Fruit fly (Drosophila melanogaster): ENCODE measurements around the gene Oseg5.

The Oseg5 gene

DNA sequence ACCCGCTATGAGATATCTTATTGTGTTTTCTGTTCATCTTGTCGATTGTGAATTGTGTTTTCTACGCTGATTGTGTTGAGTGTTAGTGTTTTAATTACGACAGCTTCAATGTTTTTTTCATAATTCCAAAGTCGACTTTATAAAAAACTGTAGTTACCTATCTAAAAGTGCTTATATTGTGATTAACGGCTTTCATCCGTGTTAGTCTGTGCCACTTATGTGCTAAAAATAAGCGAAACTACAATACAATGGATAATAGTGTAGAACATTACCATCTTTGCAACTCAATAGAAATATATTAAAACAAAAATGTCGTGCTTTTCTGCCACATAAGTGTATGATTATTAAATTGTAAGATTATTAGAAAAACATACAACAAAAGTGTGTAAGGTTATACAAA is 19.5 kb downstream of the Oseg5 start, which contains the start of gene CG33322 (continued):
- TF ChIP-seq CG10654 (GFP tag; optimal IDR thresholded peaks at IDR 0.05): no peak

DNA sequence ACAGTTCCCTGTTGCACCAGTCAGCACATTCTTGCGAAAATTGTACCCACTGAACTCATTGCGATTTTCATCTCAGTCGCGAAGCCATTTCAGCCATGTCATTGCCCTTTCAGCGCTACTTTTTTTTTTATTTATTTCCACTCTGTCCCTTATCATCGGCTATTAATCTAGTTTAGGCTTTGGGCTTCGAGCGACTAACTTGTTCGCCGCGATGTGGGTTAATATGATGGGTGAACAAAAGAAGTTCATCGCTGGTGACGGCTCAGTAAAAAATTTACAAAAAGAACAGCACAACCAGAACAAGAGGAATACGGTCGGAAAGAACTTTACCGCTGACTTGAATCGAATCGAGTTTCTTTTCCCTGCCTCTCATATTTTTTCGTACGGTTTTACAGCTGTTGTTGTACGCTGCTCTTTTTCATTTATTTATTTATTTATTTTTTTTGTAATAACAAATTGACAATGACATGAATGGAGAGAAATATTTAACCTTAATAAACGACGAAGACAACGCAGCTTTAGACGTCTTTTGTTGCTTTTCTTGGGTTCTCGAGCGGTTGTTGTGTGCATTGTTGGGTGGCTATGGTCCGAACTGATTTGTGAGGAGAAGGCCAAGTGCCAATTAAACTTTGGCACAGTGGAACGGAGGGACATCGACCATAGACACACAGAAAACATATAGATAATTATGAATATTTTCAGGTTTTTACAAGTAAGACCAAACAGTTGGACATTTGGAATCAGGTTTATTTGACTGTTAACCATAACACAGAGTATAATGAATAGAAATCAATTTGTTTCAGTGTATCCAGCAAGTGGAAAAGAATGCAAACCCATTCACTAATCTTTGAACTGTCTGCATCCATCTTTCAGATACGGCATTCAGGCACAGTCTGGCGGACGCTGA is 23.1 kb downstream of the Oseg5 start:
- 0 out of 2 replicates have a peak, but pooled peaks have one; percentile 11 for TF ChIP-seq CG11696 (GFP tag; IDR thresholded peaks at IDR 0.05)
- TF ChIP-seq CG8290 (GFP tag; optimal IDR thresholded peaks at IDR 0.05): no peak
- TF ChIP-seq CG8290 (tag; optimal IDR thresholded peaks at IDR 0.05): peak in 1 of 2 experiments; percentile 30
- TF ChIP-seq Med (GFP tag): peak; percentile 42
- no peak for TF ChIP-seq CG17361 (GFP tag; IDR thresholded peaks at IDR 0.05)
- TF ChIP-seq CG11085 (GFP tag; IDR thresholded peaks at IDR 0.05): no peak
- TF ChIP-seq Adf1 (GFP tag; IDR thresholded peaks at IDR 0.05): no peak
- TF ChIP-seq dmrt99B (tag; optimal IDR thresholded peaks at IDR 0.05): no peak
- TF ChIP-seq grn (GFP tag; optimal IDR thresholded peaks at IDR 0.05): peak; percentile 2
- TF ChIP-seq ap (GFP tag; IDR thresholded peaks at IDR 0.05): no peak
- 0 out of 4 replicates have a peak, but pooled peaks have one; percentile 52 for TF ChIP-seq chinmo (GFP tag; IDR thresholded peaks at IDR 0.05; ENCODE audit: partially characterized antibody)
- TF ChIP-seq zen2 (GFP tag; IDR thresholded peaks at IDR 0.05; ENCODE audit: partially characterized antibody): no peak
- no peak for TF ChIP-seq CG6175 (GFP tag; IDR thresholded peaks at IDR 0.05)
- TF ChIP-seq Ada2b (GFP tag; IDR thresholded peaks at IDR 0.05): 0 out of 2 replicates have a peak, but pooled peaks have one; percentile 20
- TF ChIP-seq CG18262 (tag; optimal IDR thresholded peaks at IDR 0.05): no peak
- peak; percentile 78 for TF ChIP-seq nom (GFP tag; optimal IDR thresholded peaks at IDR 0.05)
- no peak for TF ChIP-seq ATbp (GFP tag; optimal IDR thresholded peaks at IDR 0.05)
- TF ChIP-seq CG1233 (GFP tag; optimal IDR thresholded peaks at IDR 0.05): no peak
- no peak for TF ChIP-seq twi (tag; optimal IDR thresholded peaks at IDR 0.05)
- no peak for TF ChIP-seq CG14441 (GFP tag; IDR thresholded peaks at IDR 0.05)
- TF ChIP-seq sd (tag; optimal IDR thresholded peaks at IDR 0.05): peak; percentile 14
- peak; percentile 25 for TF ChIP-seq sens (GFP tag)
- no peak for TF ChIP-seq hth (optimal IDR thresholded peaks at IDR 0.05)
- no peak for TF ChIP-seq vvl (GFP tag; IDR thresholded peaks at IDR 0.05)
- TF ChIP-seq Aef1 (GFP tag; IDR thresholded peaks at IDR 0.05): no peak

DNA sequence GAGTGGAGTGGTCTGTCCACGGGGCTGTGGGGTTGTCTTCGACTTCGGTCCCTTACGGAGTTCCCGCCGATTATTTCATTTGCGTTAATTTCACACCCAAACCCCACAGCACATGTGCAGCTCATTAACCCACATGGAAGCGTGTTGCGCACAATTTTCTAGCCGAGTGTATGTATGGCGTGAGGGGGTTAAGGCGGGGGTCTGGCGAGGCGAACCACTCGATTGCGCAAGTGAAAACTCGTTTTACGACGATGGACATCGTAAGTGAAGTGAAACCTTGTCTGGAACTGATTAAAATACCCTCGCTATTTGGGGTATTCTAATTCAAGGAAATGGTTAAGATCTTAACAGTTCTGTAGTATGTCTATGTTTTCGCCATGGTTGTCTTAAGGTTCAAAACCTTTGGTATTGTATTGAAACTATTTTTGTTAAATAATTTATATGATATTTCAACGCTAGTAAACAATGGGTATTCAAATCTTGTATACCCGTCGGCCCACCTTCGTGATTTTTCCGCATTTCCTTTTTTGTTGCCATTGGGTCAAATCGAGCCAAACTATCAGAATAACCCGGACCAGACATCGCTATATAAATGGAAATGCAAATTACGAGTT is 24.5 kb downstream of the Oseg5 start:
- no peak for TF ChIP-seq en (GFP tag; optimal IDR thresholded peaks at IDR 0.05)
- TF ChIP-seq fru (optimal IDR thresholded peaks at IDR 0.05): no peak
- TF ChIP-seq Meics (GFP tag; optimal IDR thresholded peaks at IDR 0.05): peak; percentile 39
- TF ChIP-seq schlank (tag; optimal IDR thresholded peaks at IDR 0.05): no peak
- no peak for TF ChIP-seq CG17912 (GFP tag; optimal IDR thresholded peaks at IDR 0.05)
- no peak for TF ChIP-seq jumu (GFP tag; optimal IDR thresholded peaks at IDR 0.05)
- no peak; the same call in none of the 2 replicates for TF ChIP-seq CG32772 (GFP tag; IDR thresholded peaks at IDR 0.05)
- no peak for TF ChIP-seq trem (tag; optimal IDR thresholded peaks at IDR 0.05)
- peak; percentile 83 for TF ChIP-seq dmrt99B (tag; optimal IDR thresholded peaks at IDR 0.05)
- TF ChIP-seq Dp (GFP tag; optimal IDR thresholded peaks at IDR 0.05): no peak
- TF ChIP-seq MTF-1 (GFP tag; optimal IDR thresholded peaks at IDR 0.05; ENCODE audit: borderline replicate concordance): no peak
- no peak for TF ChIP-seq h (optimal IDR thresholded peaks at IDR 0.05)
- TF ChIP-seq bsh (GFP tag; optimal IDR thresholded peaks at IDR 0.05): peak; percentile 59 to 62
- peak; percentile 46 for TF ChIP-seq BtbVII (GFP tag; optimal IDR thresholded peaks at IDR 0.05)
- no peak for TF ChIP-seq CG11723 (GFP tag; optimal IDR thresholded peaks at IDR 0.05)
- TF ChIP-seq slbo (GFP tag; IDR thresholded peaks at IDR 0.05): no peak
- no peak for TF ChIP-seq CG4360 (GFP tag; IDR thresholded peaks at IDR 0.05)
- no peak for TF ChIP-seq luna (GFP tag; optimal IDR thresholded peaks at IDR 0.05)
- peak; percentile 78 for TF ChIP-seq Med (GFP tag)
- TF ChIP-seq cwo (GFP tag; optimal IDR thresholded peaks at IDR 0.05): peak; percentile 38
- TF ChIP-seq CG14710 (tag; optimal IDR thresholded peaks at IDR 0.05): no peak
- peak; percentile 57 for TF ChIP-seq CG2712 (tag; optimal IDR thresholded peaks at IDR 0.05)
- peak; percentile 34 for TF ChIP-seq CG17568 (GFP tag; optimal IDR thresholded peaks at IDR 0.05)
- peak; percentile 66 for TF ChIP-seq Asciz (GFP tag; optimal IDR thresholded peaks at IDR 0.05)

Data from whole organism, embryonic.